Worm (Caenorhabditis elegans): ENCODE results near the gene trm-2A.

ce11 chrV:858841-859456 is 45.8 kb upstream of the trm-2A start:
- TF ChIP-seq him-1 (tag; optimal IDR thresholded peaks at IDR 0.05) (no peak), W03F9.2 (tag; optimal IDR thresholded peaks at IDR 0.05) (no peak), dao-5 (tag; optimal IDR thresholded peaks at IDR 0.05) (no peak)
